Worm (Caenorhabditis elegans) whole organism, young adult: Measurements from ENCODE around the gene T23F11.4.

ENCODE experiments used
- F37B4.10 ChIP-seq: fragments of 200-800 bp; sonication (Bioruptor generic); IDR thresholded peaks from 2 replicates; pipeline ENCODE4 v1.3.6; 2022; ENCODE audit warnings: missing genetic modification characterization, missing compliant biosample characterization
- F49E8.2 ChIP-seq: sonication (generic microtip); optimal IDR thresholded peaks from 3 replicates; lab custom pipeline; 2017; ENCODE audit warnings: missing genetic modification characterization, mild to moderate bottlenecking, missing compliant biosample characterization, antibody characterized with exemption, moderate library complexity; ENCODE audit not compliant: insufficient read depth
- F57A8.1 ChIP-seq: fragments of 200-800 bp; sonication (Bioruptor generic); optimal IDR thresholded peaks from 2 replicates; lab custom pipeline; 2018; ENCODE audit warnings: mild to moderate bottlenecking, missing genetic modification characterization, moderate library complexity, missing compliant biosample characterization
- K11D2.4 ChIP-seq: fragments of 200-800 bp; sonication (Bioruptor generic); IDR thresholded peaks from 2 replicates; pipeline ENCODE4 v1.3.6; 2022; ENCODE audit warnings: missing genetic modification reagents, missing genetic modification characterization, missing compliant biosample characterization
- K12H6.12 ChIP-seq: fragments of 200-800 bp; sonication (Bioruptor generic); optimal IDR thresholded peaks from 2 replicates; lab custom pipeline; 2018; ENCODE audit warnings: mild to moderate bottlenecking, missing genetic modification characterization, missing compliant biosample characterization
- T26A5.8 ChIP-seq: sonication (generic microtip); optimal IDR thresholded peaks from 2 replicates; lab custom pipeline; 2016; ENCODE audit warnings: missing genetic modification characterization, missing compliant biosample characterization
- Y53F4B.3 ChIP-seq: fragments of 200-800 bp; sonication (Bioruptor generic); IDR thresholded peaks from 2 replicates; pipeline ENCODE4 v1.3.6; 2022; ENCODE audit warnings: missing genetic modification reagents, missing genetic modification characterization, missing compliant biosample characterization
- Y67H2A.10 ChIP-seq: fragments of 200-800 bp; sonication (Bioruptor generic); conservative IDR thresholded peaks from 2 replicates; pipeline ENCODE4 v1.3.6; 2022; ENCODE audit warnings: missing genetic modification reagents, missing genetic modification characterization, missing compliant biosample characterization
- ZK185.1 ChIP-seq: sonication (generic microtip); optimal IDR thresholded peaks from 2 replicates; lab custom pipeline; 2016; ENCODE audit warnings: mild to moderate bottlenecking, missing genetic modification characterization, missing compliant biosample characterization; ENCODE audit not compliant: poor library complexity, severe bottlenecking
- aptf-2 ChIP-seq: fragments of 200-800 bp; sonication (Bioruptor generic); conservative IDR thresholded peaks from 2 replicates; pipeline ENCODE4 v1.3.6; 2022; ENCODE audit warnings: missing genetic modification reagents, missing genetic modification characterization, missing compliant biosample characterization
- ceh-58 ChIP-seq: fragments of 200-800 bp; sonication (Bioruptor generic); IDR thresholded peaks from 2 replicates; pipeline ENCODE4 v1.3.6; 2022; ENCODE audit warnings: missing genetic modification characterization, missing compliant biosample characterization
- chd-7 ChIP-seq: sonication (generic microtip); optimal IDR thresholded peaks from 2 replicates; lab custom pipeline; 2016; ENCODE audit warnings: mild to moderate bottlenecking, missing genetic modification characterization, moderate library complexity, missing compliant biosample characterization
- dox-1 ChIP-seq: fragments of 200-800 bp; sonication (Bioruptor generic); IDR thresholded peaks from 2 replicates; pipeline ENCODE4 v1.3.6; 2022; ENCODE audit warnings: missing genetic modification reagents, missing genetic modification characterization, missing compliant biosample characterization
- egl-18 ChIP-seq: fragments of 200-800 bp; sonication (Bioruptor generic); IDR thresholded peaks from 2 replicates; pipeline ENCODE4 v1.3.6; 2022; ENCODE audit warnings: missing genetic modification reagents, missing genetic modification characterization, missing compliant biosample characterization
- egrh-3 ChIP-seq: fragments of 200-800 bp; sonication (Bioruptor generic); IDR thresholded peaks from 2 replicates; pipeline ENCODE4 v1.3.6; 2022; ENCODE audit warnings: missing genetic modification reagents, missing genetic modification characterization, missing compliant biosample characterization
- ets-4 ChIP-seq: fragments of 200-800 bp; sonication (Bioruptor generic); optimal IDR thresholded peaks from 2 replicates; lab custom pipeline; 2018; ENCODE audit warnings: mild to moderate bottlenecking, missing genetic modification characterization, missing compliant biosample characterization
- him-1 ChIP-seq: sonication (generic microtip); optimal IDR thresholded peaks from 2 replicates; lab custom pipeline; 2016; ENCODE audit warnings: missing genotype, missing genetic modification reagents, missing genetic modification characterization, missing compliant biosample characterization
- hlh-26 ChIP-seq: fragments of 200-800 bp; sonication (Bioruptor generic); conservative IDR thresholded peaks from 2 replicates; pipeline ENCODE4 v1.3.6; 2022; ENCODE audit warnings: missing genetic modification reagents, missing genetic modification characterization, missing compliant biosample characterization
- hmg-1.2 ChIP-seq: fragments of 200-800 bp; sonication (Bioruptor generic); IDR thresholded peaks from 2 replicates; pipeline ENCODE4 v1.3.6; 2022; ENCODE audit warnings: missing genetic modification reagents, missing genetic modification characterization, missing compliant biosample characterization
- hsf-1 ChIP-seq: fragments of 200-800 bp; sonication (Bioruptor generic); IDR thresholded peaks from 2 replicates; pipeline ENCODE4 v1.3.6; 2022; ENCODE audit warnings: missing genetic modification reagents, missing genetic modification characterization, missing compliant biosample characterization
- lir-1 ChIP-seq: fragments of 200-800 bp; sonication (Bioruptor generic); conservative IDR thresholded peaks from 2 replicates; pipeline ENCODE4 v1.3.6; 2022; ENCODE audit warnings: missing genetic modification reagents, missing genetic modification characterization, missing compliant biosample characterization
- lsl-1 ChIP-seq: fragments of 200-800 bp; sonication (Bioruptor generic); optimal IDR thresholded peaks from 2 replicates; lab custom pipeline; 2018; ENCODE audit warnings: mild to moderate bottlenecking, missing genetic modification characterization, moderate library complexity, missing compliant biosample characterization
- mxl-1 ChIP-seq: sonication (generic microtip); optimal IDR thresholded peaks from 2 replicates; lab custom pipeline; 2016; ENCODE audit warnings: missing genetic modification characterization, missing compliant biosample characterization
- nhr-27 ChIP-seq: fragments of 200-800 bp; sonication (Bioruptor generic); optimal IDR thresholded peaks from 2 replicates; lab custom pipeline; 2018; ENCODE audit warnings: mild to moderate bottlenecking, missing genetic modification characterization, moderate library complexity, missing compliant biosample characterization
- pha-4 ChIP-seq: fragments of 150-350 bp; sonication (generic microtip); optimal IDR thresholded peaks from 2 replicates; lab custom pipeline; 2014; ENCODE audit warnings: missing biosample characterization, missing genetic modification reagents, missing genetic modification characterization
- rpc-1 ChIP-seq, 2 experiments: fragments of 150-350 bp in 1 of 2; sonication (generic microtip) in 1 of 2; optimal IDR thresholded peaks; 2 replicates each; lab custom pipeline; 2014 to 2018; ENCODE audit warnings: missing biosample characterization in 1 of 2, missing genetic modification characterization in 1 of 2, missing genetic modification reagents in 1 of 2, missing genotype in 1 of 2
- sea-2 ChIP-seq: fragments of 200-800 bp; sonication (Bioruptor generic); IDR thresholded peaks from 2 replicates; pipeline ENCODE4 v1.3.6; 2022; ENCODE audit warnings: missing genetic modification characterization, missing compliant biosample characterization
- snpc-1.3 ChIP-seq: sonication (generic microtip); optimal IDR thresholded peaks from 2 replicates; lab custom pipeline; 2017; ENCODE audit warnings: missing genetic modification characterization, mild to moderate bottlenecking, missing compliant biosample characterization, antibody characterized with exemption, moderate library complexity, missing genotype, missing genetic modification reagents; ENCODE audit not compliant: insufficient read depth
- snpc-3.4 ChIP-seq: sonication (generic microtip); optimal IDR thresholded peaks from 2 replicates; lab custom pipeline; 2017; ENCODE audit warnings: missing genetic modification characterization, mild to moderate bottlenecking, missing compliant biosample characterization, antibody characterized with exemption, moderate library complexity, missing genotype, missing genetic modification reagents
- snpc-4 ChIP-seq, 5 experiments: fragments of 150-350 bp in 1 of 5; sonication (generic microtip) in 4 of 5; optimal IDR thresholded peaks; 2 replicates each; lab custom pipeline; 2014 to 2018; ENCODE audit warnings: missing genetic modification characterization in 5 of 5, missing biosample characterization in 3 of 5, antibody characterized with exemption in 2 of 5, mild to moderate bottlenecking in 2 of 5, missing compliant biosample characterization in 2 of 5, missing genotype in 2 of 5, moderate library complexity in 2 of 5, missing genetic modification reagents in 1 of 5
- tbp1 ChIP-seq: fragments of 200-800 bp; sonication (Bioruptor generic); optimal IDR thresholded peaks from 2 replicates; lab custom pipeline; 2018; ENCODE audit warnings: mild to moderate bottlenecking, missing genetic modification characterization, missing compliant biosample characterization
- tbx-9 ChIP-seq: sonication (generic microtip); optimal IDR thresholded peaks from 2 replicates; lab custom pipeline; 2016; ENCODE audit warnings: borderline replicate concordance, missing genetic modification characterization, inconsistent platforms, missing compliant biosample characterization
- unc-130 ChIP-seq: sonication (generic microtip); optimal IDR thresholded peaks from 2 replicates; lab custom pipeline; 2016; ENCODE audit warnings: missing genetic modification reagents, missing genetic modification characterization, missing compliant biosample characterization
- ztf-18 ChIP-seq: sonication (generic microtip); optimal IDR thresholded peaks from 2 replicates; lab custom pipeline; 2016; ENCODE audit warnings: missing genotype, mild to moderate bottlenecking, missing genetic modification characterization, missing compliant biosample characterization
- ztf-22 ChIP-seq: fragments of 200-800 bp; sonication (Bioruptor generic); optimal IDR thresholded peaks from 2 replicates; lab custom pipeline; 2018; ENCODE audit warnings: mild to moderate bottlenecking, missing genetic modification characterization, moderate library complexity, missing compliant biosample characterization
- ztf-26 ChIP-seq: sonication (generic microtip); optimal IDR thresholded peaks from 2 replicates; lab custom pipeline; 2017; ENCODE audit warnings: missing genetic modification characterization, missing compliant biosample characterization
- ztf-3 ChIP-seq: fragments of 200-800 bp; sonication (Bioruptor generic); optimal IDR thresholded peaks from 2 replicates; lab custom pipeline; 2018; ENCODE audit warnings: mild to moderate bottlenecking, missing genetic modification characterization, missing compliant biosample characterization

T23F11.4 gene

DNA sequence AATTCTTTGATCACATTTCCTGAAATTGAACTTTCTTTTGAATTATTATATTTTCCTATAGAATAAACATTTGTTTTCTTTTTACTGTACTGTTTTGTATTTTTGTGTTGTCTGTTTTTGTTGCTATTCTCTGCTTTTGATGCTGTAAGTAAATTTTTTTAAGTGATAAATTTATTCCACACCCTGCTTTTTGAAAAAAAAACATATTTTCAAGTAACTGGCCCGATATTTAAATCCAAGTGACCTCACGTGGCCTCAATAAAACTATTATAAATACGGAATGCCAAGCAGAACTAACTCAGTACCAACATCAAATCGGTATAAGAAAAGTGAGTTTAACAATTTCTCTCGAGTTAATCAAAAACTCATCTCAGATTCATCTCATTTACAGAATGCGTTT, 37.0 kb downstream of the T23F11.4 start, which contains the start of gene clec-151 (continued):
- TF ChIP-seq ZK185.1 (tag; lab: Kevin White, UChicago) (no peak), snpc-1.3 (no peak)

- TF ChIP-seq Y67H2A.10 (GFP tag; lab: Robert Waterston, UW) = no peak
- peak; percentile 76 for TF ChIP-seq lir-1
- TF ChIP-seq F49E8.2 (tag; lab: Kevin White, UChicago) = no peak
- TF ChIP-seq egrh-3 (GFP tag; lab: Robert Waterston, UW) = peak; percentile 82
- no peak for TF ChIP-seq tbp1 (GFP tag; lab: Kevin White, UChicago)
- TF ChIP-seq K11D2.4 (GFP tag; lab: Robert Waterston, UW) = no peak
- TF ChIP-seq hmg-1.2 (GFP tag; lab: Robert Waterston, UW) = 0 out of 2 replicates have a peak, but pooled peaks have one; percentile 3
- TF ChIP-seq snpc-4 (GFP tag; optimal IDR thresholded peaks at IDR 0.05; lab: Kevin White, UChicago) = no peak
- no peak for TF ChIP-seq snpc-4 (tag; optimal IDR thresholded peaks at IDR 0.05; lab: Kevin White, UChicago)
- TF ChIP-seq ZK185.1 (tag; lab: Kevin White, UChicago) = no peak
- TF ChIP-seq ets-4 (GFP tag; lab: Kevin White, UChicago) = no peak
- no peak for TF ChIP-seq ztf-26 (tag; lab: Kevin White, UChicago)
- TF ChIP-seq ztf-3 (GFP tag; lab: Kevin White, UChicago) = peak; percentile 50
- TF ChIP-seq hlh-26 (GFP tag; lab: Robert Waterston, UW) = no peak
- no peak for TF ChIP-seq mxl-1 (tag; lab: Kevin White, UChicago)
- no peak for TF ChIP-seq aptf-2 (GFP tag; lab: Robert Waterston, UW)
- TF ChIP-seq unc-130 (GFP tag; lab: Kevin White, UChicago) = no peak
- no peak for TF ChIP-seq rpc-1 (optimal IDR thresholded peaks at IDR 0.05; lab: Kevin White, UChicago)
- TF ChIP-seq rpc-1 (tag; optimal IDR thresholded peaks at IDR 0.05; lab: Kevin White, UChicago) = no peak
- no peak for TF ChIP-seq sea-2 (GFP tag; lab: Robert Waterston, UW)
- peak; percentile 2 for TF ChIP-seq ztf-18
- TF ChIP-seq dox-1 (GFP tag; lab: Robert Waterston, UW) = peak; percentile 49; the same call in 1 of the 2 replicates
- no peak for TF ChIP-seq tbx-9 (tag; lab: Kevin White, UChicago)
- no peak for TF ChIP-seq ceh-58
- no peak for TF ChIP-seq pha-4
- no peak for TF ChIP-seq Y53F4B.3
- no peak for TF ChIP-seq him-1
- no peak for TF ChIP-seq ztf-22 (GFP tag; lab: Kevin White, UChicago)
- peak; percentile 38 for TF ChIP-seq chd-7 (tag; lab: Kevin White, UChicago)
- TF ChIP-seq F57A8.1 (GFP tag; lab: Kevin White, UChicago) = peak; percentile 25
- TF ChIP-seq lsl-1 (GFP tag; lab: Kevin White, UChicago) = peak; percentile 29
- no peak for TF ChIP-seq nhr-27 (tag; lab: Kevin White, UChicago)
Observed at ce11 chrIII:4626148-4626922, 38.8 kb downstream of the T23F11.4 start.

- TF ChIP-seq F37B4.10 (GFP tag; lab: Robert Waterston, UW) (no peak), ceh-58 (no peak), hsf-1 (GFP tag; lab: Robert Waterston, UW) (no peak), egl-18 (GFP tag; lab: Robert Waterston, UW) (no peak), snpc-3.4 (tag; lab: Kevin White, UChicago) (no peak), K12H6.12 (tag; lab: Kevin White, UChicago) (no peak), T26A5.8 (tag; lab: Kevin White, UChicago) (no peak)
Observed at ce11 chrIII:4622375-4623130, 42.6 kb downstream of the T23F11.4 start, which contains the start of gene lron-5. TSS of gene lron-5 (plus strand) at chrIII:4623029.
